Worm (Caenorhabditis elegans) whole organism, mixed stage, embryonic: ENCODE measurements around the gene C06A1.6.

ENCODE experiments used
- ces-1 ChIP-seq: fragments of 150-350 bp; optimal IDR thresholded peaks from 2 replicates; lab custom pipeline; 2014; ENCODE audit warnings: missing biosample characterization, missing genetic modification reagents, missing genetic modification characterization
- flh-1 ChIP-seq: fragments of 200-800 bp; sonication (Bioruptor generic); optimal IDR thresholded peaks from 2 replicates; lab custom pipeline; 2018; ENCODE audit warnings: mild to moderate bottlenecking, missing genetic modification characterization, moderate library complexity, missing compliant biosample characterization
- nhr-12 ChIP-seq: fragments of 150-350 bp; optimal IDR thresholded peaks from 2 replicates; lab custom pipeline; 2014; ENCODE audit warnings: missing biosample characterization, missing genetic modification characterization
- nhr-76 ChIP-seq: sonication (generic microtip); optimal IDR thresholded peaks from 2 replicates; lab custom pipeline; 2017; ENCODE audit warnings: missing biosample characterization, missing genetic modification characterization
- snpc-4 ChIP-seq: fragments of 150-350 bp; optimal IDR thresholded peaks from 2 replicates; lab custom pipeline; 2014; ENCODE audit warnings: missing biosample characterization, missing genetic modification characterization
- unc-62 ChIP-seq: fragments of 150-350 bp; optimal IDR thresholded peaks from 2 replicates; lab custom pipeline; 2014; ENCODE audit warnings: missing biosample characterization, missing genetic modification reagents, missing genetic modification characterization
- ztf-11 ChIP-seq: fragments of 150-350 bp; optimal IDR thresholded peaks from 2 replicates; lab custom pipeline; 2014; ENCODE audit warnings: missing biosample characterization, missing genetic modification characterization

ce11 chrII:10523583-10523982 is 40.9 kb downstream of the C06A1.6 start, which contains the start of gene F59B10.5:
- TF ChIP-seq ces-1 (GFP tag; lab: Kevin White, UChicago) (no peak), nhr-12 (no peak), ztf-11 (tag; lab: Kevin White, UChicago) (no peak), unc-62 (GFP tag; lab: Kevin White, UChicago) (no peak), flh-1 (GFP tag; lab: Kevin White, UChicago) (no peak), nhr-76 (no peak), snpc-4 (tag; lab: Kevin White, UChicago) (no peak)
